Fruit fly (Drosophila melanogaster): ENCODE data around the gene CG31810.
A peak's percentile ranks its signal among the peaks of the same experiment; 100 is the strongest.

dm6 chr2L:16858466-16859007 is 6.4 kb upstream of the CG31810 start, which contains the start of gene CG31809:
- TF ChIP-seq tj (GFP tag; optimal IDR thresholded peaks at IDR 0.05): no peak
- TF ChIP-seq CG12768 (GFP tag; optimal IDR thresholded peaks at IDR 0.05): peak; percentile 9
- TF ChIP-seq pad (GFP tag; optimal IDR thresholded peaks at IDR 0.05): no peak
- peak; percentile 74 for TF ChIP-seq kay (GFP tag; ENCODE audit: borderline replicate concordance)
- no peak for TF ChIP-seq cnc (optimal IDR thresholded peaks at IDR 0.05)
- no peak for TF ChIP-seq bab1 (GFP tag; optimal IDR thresholded peaks at IDR 0.05)
- no peak for TF ChIP-seq CG1620 (GFP tag; optimal IDR thresholded peaks at IDR 0.05)
- no peak for TF ChIP-seq cic (GFP tag; optimal IDR thresholded peaks at IDR 0.05)
- no peak for TF ChIP-seq CG7045 (GFP tag; optimal IDR thresholded peaks at IDR 0.05)
- no peak for TF ChIP-seq CG5204 (GFP tag; optimal IDR thresholded peaks at IDR 0.05)
- no peak for TF ChIP-seq ovo (GFP tag; optimal IDR thresholded peaks at IDR 0.05)
- no peak for TF ChIP-seq CG7101 (tag; optimal IDR thresholded peaks at IDR 0.05)
- no peak for TF ChIP-seq CG14711 (tag; optimal IDR thresholded peaks at IDR 0.05)
- no peak for TF ChIP-seq CG33017 (tag; optimal IDR thresholded peaks at IDR 0.05)

Data from whole organism, adult.